Worm (Caenorhabditis elegans) whole organism, midembryonic: ENCODE measurements around the gene cln-3.3.
"Not testable (repeated sequence)": the region's sequence is repeated elsewhere in the genome, so short reads cannot be mapped to it uniquely, and the experiment has no call there.

Source experiments
- flt-1 ChIP-seq: fragments of 200-800 bp; sonication (Bioruptor generic); IDR thresholded peaks from 2 replicates; pipeline ENCODE4 v1.3.6; 2022; ENCODE audit warnings: missing genetic modification characterization, missing compliant biosample characterization
- med-1 ChIP-seq: sonication (generic microtip); optimal IDR thresholded peaks from 2 replicates; lab custom pipeline; 2017; ENCODE audit warnings: missing genetic modification characterization, mild to moderate bottlenecking, missing compliant biosample characterization, antibody characterized with exemption, missing genetic modification reagents; ENCODE audit not compliant: insufficient read depth
- ref-1 ChIP-seq: fragments of 200-800 bp; sonication (Bioruptor generic); conservative IDR thresholded peaks from 2 replicates; pipeline ENCODE4 v1.3.6; 2022; ENCODE audit warnings: missing genetic modification reagents, missing genetic modification characterization, missing compliant biosample characterization
- ztf-23 ChIP-seq: fragments of 200-800 bp; sonication (Bioruptor generic); IDR thresholded peaks from 2 replicates; pipeline ENCODE4 v1.3.6; 2022; ENCODE audit warnings: missing genetic modification reagents, missing genetic modification characterization, missing compliant biosample characterization
- ztf-29 ChIP-seq: fragments of 200-800 bp; sonication (Bioruptor generic); IDR thresholded peaks from 2 replicates; pipeline ENCODE4 v1.3.6; 2022; ENCODE audit warnings: missing genetic modification reagents, missing genetic modification characterization, missing compliant biosample characterization

DNA sequence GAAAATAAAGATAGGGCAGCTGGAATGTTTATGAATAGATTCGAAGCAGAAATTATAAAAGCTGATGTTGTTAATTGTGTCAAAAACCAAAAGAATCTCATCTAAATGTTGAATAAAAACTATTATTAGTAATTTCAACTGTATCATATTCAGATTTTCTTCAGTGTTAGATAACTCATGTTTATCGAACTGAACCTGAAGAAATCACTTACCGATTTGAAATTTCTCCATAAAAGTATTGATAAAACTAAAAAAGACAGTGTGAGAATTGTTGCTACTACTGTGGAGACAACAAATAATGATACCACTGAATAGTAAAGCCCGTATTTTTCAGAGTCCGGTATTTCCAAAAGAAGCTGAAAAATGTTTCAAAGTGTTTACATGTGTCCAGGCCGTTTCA, 39.3 kb downstream of the cln-3.3 start, which contains the start of gene ZC196.8:
- not testable (repeated sequence) for TF ChIP-seq ztf-23; ztf-29 (GFP tag; lab: Robert Waterston, UW); ref-1 (GFP tag; lab: Robert Waterston, UW); med-1 (GFP tag; lab: Kevin White, UChicago); flt-1 (GFP tag; lab: Robert Waterston, UW)
